Worm (Caenorhabditis elegans) whole organism, L2 larva: ENCODE measurements around the gene affl-2.

Source experiments
- R02D3.7 ChIP-seq: fragments of 150-350 bp; optimal IDR thresholded peaks from 2 replicates; lab custom pipeline; 2014; ENCODE audit warnings: missing biosample characterization, missing genetic modification characterization
- ama-1 ChIP-seq: fragments of 150-350 bp; optimal IDR thresholded peaks from 2 replicates; lab custom pipeline; 2018; ENCODE audit warnings: inconsistent platforms
- blmp-1 ChIP-seq: sonication (generic microtip); optimal IDR thresholded peaks from 2 replicates; lab custom pipeline; 2017; ENCODE audit warnings: missing genetic modification characterization, mild to moderate bottlenecking, missing compliant biosample characterization, antibody characterized with exemption, moderate library complexity; ENCODE audit not compliant: insufficient read depth
- ceh-82 ChIP-seq: fragments of 150-350 bp; optimal IDR thresholded peaks from 2 replicates; lab custom pipeline; 2014; ENCODE audit warnings: missing biosample characterization, missing genetic modification characterization
- dmd-4 ChIP-seq: sonication (generic microtip); optimal IDR thresholded peaks from 2 replicates; lab custom pipeline; 2017; ENCODE audit warnings: missing biosample characterization, missing genetic modification characterization
- egl-27 ChIP-seq: sonication (generic microtip); optimal IDR thresholded peaks from 3 replicates; lab custom pipeline; 2017; ENCODE audit warnings: missing biosample characterization, missing genetic modification reagents, missing genetic modification characterization
- lin-39 ChIP-seq: fragments of 150-350 bp; optimal IDR thresholded peaks from 2 replicates; lab custom pipeline; 2014; ENCODE audit warnings: missing biosample characterization, missing genetic modification reagents, missing genetic modification characterization
- mdl-1 ChIP-seq, 2 experiments: fragments of 150-350 bp in 1 of 2; sonication (generic microtip) in 1 of 2; optimal IDR thresholded peaks; 2 replicates each; lab custom pipeline; 2017; ENCODE audit warnings: missing biosample characterization in 2 of 2, missing genetic modification characterization in 2 of 2
- nhr-10 ChIP-seq: sonication (generic microtip); optimal IDR thresholded peaks from 2 replicates; lab custom pipeline; 2017; ENCODE audit warnings: missing biosample characterization, missing genetic modification characterization
- nhr-237 ChIP-seq: fragments of 150-350 bp; optimal IDR thresholded peaks from 2 replicates; lab custom pipeline; 2014; ENCODE audit warnings: missing biosample characterization, missing genetic modification characterization
- nhr-6 ChIP-seq: fragments of 150-350 bp; optimal IDR thresholded peaks from 2 replicates; lab custom pipeline; 2014; ENCODE audit warnings: missing biosample characterization, missing genetic modification characterization
- unc-39 ChIP-seq: fragments of 150-350 bp; optimal IDR thresholded peaks from 2 replicates; lab custom pipeline; 2014; ENCODE audit warnings: missing biosample characterization, missing genetic modification characterization
- ztf-4 ChIP-seq: fragments of 150-350 bp; optimal IDR thresholded peaks from 2 replicates; lab custom pipeline; 2014; ENCODE audit warnings: missing biosample characterization, missing genetic modification characterization

DNA sequence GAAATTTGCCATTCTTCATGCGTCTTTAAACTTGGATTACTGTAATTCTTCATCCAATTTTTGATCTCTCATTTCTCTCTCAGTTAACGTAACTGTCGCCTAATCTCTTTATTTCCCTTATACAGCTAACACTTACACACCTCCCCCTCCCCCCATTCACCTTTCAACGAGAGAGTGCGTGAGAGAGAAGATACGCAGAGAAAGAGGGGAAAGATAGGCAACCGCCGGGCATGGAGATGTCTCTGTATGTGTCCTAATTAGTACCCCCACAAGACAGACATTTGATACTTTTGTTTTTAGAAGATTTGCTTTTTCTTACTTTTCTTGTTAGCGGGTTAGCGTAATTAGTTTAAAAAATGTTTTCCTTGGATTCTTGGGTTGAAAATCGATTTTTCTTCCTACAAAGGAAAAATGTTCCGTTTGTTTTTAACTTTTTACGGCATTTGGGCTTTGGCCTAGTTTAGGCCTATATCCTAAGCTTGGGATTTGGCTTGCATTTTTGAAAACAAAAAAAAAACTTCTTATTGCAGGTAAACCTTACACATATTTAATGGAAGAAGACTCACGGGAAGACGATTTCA lies at the start of gene affl-2:
- TF ChIP-seq dmd-4 (tag; lab: Kevin White, UChicago) (no peak), ceh-82 (no peak), egl-27 (tag; lab: Kevin White, UChicago) (no peak), ztf-4 (no peak), ama-1 (lab: Kevin White, UChicago) (no peak), nhr-10 (tag; lab: Kevin White, UChicago) (no peak), unc-39 (tag; lab: Kevin White, UChicago) (no peak), blmp-1 (tag; lab: Kevin White, UChicago) (peak; percentile 26), R02D3.7 (tag; lab: Kevin White, UChicago) (no peak), lin-39 (no peak), nhr-237 (tag; lab: Kevin White, UChicago) (no peak), nhr-6 (no peak), mdl-1 (tag; optimal IDR thresholded peaks at IDR 0.05; lab: Kevin White, UChicago) (no peak)
